Worm (Caenorhabditis elegans) whole organism, late embryonic: ENCODE data around the gene bmy-1.

Experiments
- dmd-4 ChIP-seq: sonication (generic microtip); optimal IDR thresholded peaks from 2 replicates; lab custom pipeline; 2016; ENCODE audit warnings: borderline replicate concordance, missing genetic modification characterization, missing compliant biosample characterization
- elt-4 ChIP-seq: sonication (generic microtip); optimal IDR thresholded peaks from 2 replicates; lab custom pipeline; 2016; ENCODE audit warnings: missing genetic modification characterization, missing compliant biosample characterization

ce11 chrII:5387217-5387616, 28.7 kb downstream of the bmy-1 start, which contains the start of gene ccpp-6:
- TF ChIP-seq elt-4 (tag; lab: Kevin White, UChicago) (no peak), dmd-4 (tag; lab: Kevin White, UChicago) (no peak)
